Worm (Caenorhabditis elegans): ENCODE results near the gene C15F1.5.
A peak's percentile ranks its signal among the peaks of the same experiment; 100 is the strongest.

Gene C15F1.5

DNA sequence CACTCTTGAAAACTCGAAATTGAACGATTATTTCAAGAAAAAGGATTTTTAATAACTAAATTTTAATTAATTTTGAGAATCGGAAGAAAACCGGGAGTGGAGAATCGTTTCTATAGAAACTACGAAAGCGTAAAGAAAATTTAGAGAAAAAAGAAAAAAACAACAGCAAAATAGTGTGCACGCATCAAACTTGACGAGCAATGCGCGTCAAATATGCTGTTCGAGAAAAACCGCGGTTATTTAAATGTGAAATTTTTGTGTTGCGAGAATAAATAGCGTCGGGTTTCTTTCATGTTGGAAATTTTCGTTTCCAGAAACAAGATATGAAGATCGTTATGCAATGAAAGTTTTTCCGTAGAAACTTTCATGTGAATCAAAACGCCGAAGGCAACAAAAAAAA is 3.6 kb upstream of the C15F1.5 start (continued):
- TF ChIP-seq lin-38 (GFP tag; IDR thresholded peaks at IDR 0.05): peak; percentile 52
- no peak for TF ChIP-seq nhr-25 (tag; optimal IDR thresholded peaks at IDR 0.05; ENCODE audit: borderline replicate concordance, insufficient read depth)
- TF ChIP-seq cey-2 (tag; optimal IDR thresholded peaks at IDR 0.05; ENCODE audit: borderline replicate concordance, insufficient read depth): no peak
- TF ChIP-seq nhr-102 (tag; optimal IDR thresholded peaks at IDR 0.05): no peak
- TF ChIP-seq lir-3 (tag; optimal IDR thresholded peaks at IDR 0.05): no peak
- no peak for TF ChIP-seq ceh-20 (GFP tag; IDR thresholded peaks at IDR 0.05)
- peak; percentile 57 for TF ChIP-seq hlh-30 (tag; optimal IDR thresholded peaks at IDR 0.05; ENCODE audit: insufficient read depth)
- no peak for TF ChIP-seq egl-43 (GFP tag; IDR thresholded peaks at IDR 0.05)
- no peak for TF ChIP-seq madf-5 (GFP tag; IDR thresholded peaks at IDR 0.05)
- no peak for TF ChIP-seq nhr-6 (tag; optimal IDR thresholded peaks at IDR 0.05)
- TF ChIP-seq vab-7 (GFP tag; IDR thresholded peaks at IDR 0.05): no peak
- no peak for TF ChIP-seq ztf-11 (tag; optimal IDR thresholded peaks at IDR 0.05)
- TF ChIP-seq ZK546.5 (tag; optimal IDR thresholded peaks at IDR 0.05): no peak
- TF ChIP-seq duxl-1 (tag; optimal IDR thresholded peaks at IDR 0.05; ENCODE audit: poor library complexity): no peak
- TF ChIP-seq ctbp-1 (GFP tag; IDR thresholded peaks at IDR 0.05): no peak
- peak in 1 of 2 experiments; percentile 76 for TF ChIP-seq lsy-2 (tag; optimal IDR thresholded peaks at IDR 0.05)
- no peak for TF ChIP-seq tra-1 (GFP tag; IDR thresholded peaks at IDR 0.05)
- TF ChIP-seq aha-1 (tag): no peak
- TF ChIP-seq mes-2 (tag; optimal IDR thresholded peaks at IDR 0.05; ENCODE audit: poor library complexity, severe bottlenecking): peak; percentile 74
- no peak for TF ChIP-seq R02D3.7 (tag; optimal IDR thresholded peaks at IDR 0.05)

ce11 chrII:6973501-6973900 is 3.1 kb upstream of the C15F1.5 start, which contains the start of gene sod-1:
TSS of gene sod-1 (minus strand) at chrII:6973887.
- peak; percentile 2 for TF ChIP-seq ama-1 (optimal IDR thresholded peaks at IDR 0.05)
- no peak for TF ChIP-seq ceh-20 (GFP tag; IDR thresholded peaks at IDR 0.05)
- TF ChIP-seq mes-2 (tag; optimal IDR thresholded peaks at IDR 0.05; ENCODE audit: poor library complexity, severe bottlenecking): peak; percentile 2
- no peak for TF ChIP-seq ces-1 (GFP tag; optimal IDR thresholded peaks at IDR 0.05)
- TF ChIP-seq daf-16 (GFP tag; optimal IDR thresholded peaks at IDR 0.05): no peak
- peak; percentile 88 for TF ChIP-seq daf-16 (tag; optimal IDR thresholded peaks at IDR 0.05)
- peak in 1 of 2 experiments; percentile 13 for TF ChIP-seq unc-62 (GFP tag; optimal IDR thresholded peaks at IDR 0.05 in 1 of 2)
- no peak for TF ChIP-seq unc-62 (tag; optimal IDR thresholded peaks at IDR 0.05)
- TF ChIP-seq set-16 (GFP tag; IDR thresholded peaks at IDR 0.05): no peak
- TF ChIP-seq hmg-1.1 (GFP tag; IDR thresholded peaks at IDR 0.05): no peak
- TF ChIP-seq hlh-11 (tag; optimal IDR thresholded peaks at IDR 0.05): peak; percentile 20
- peak; percentile 97 for TF ChIP-seq nhr-28 (tag; optimal IDR thresholded peaks at IDR 0.05)

DNA sequence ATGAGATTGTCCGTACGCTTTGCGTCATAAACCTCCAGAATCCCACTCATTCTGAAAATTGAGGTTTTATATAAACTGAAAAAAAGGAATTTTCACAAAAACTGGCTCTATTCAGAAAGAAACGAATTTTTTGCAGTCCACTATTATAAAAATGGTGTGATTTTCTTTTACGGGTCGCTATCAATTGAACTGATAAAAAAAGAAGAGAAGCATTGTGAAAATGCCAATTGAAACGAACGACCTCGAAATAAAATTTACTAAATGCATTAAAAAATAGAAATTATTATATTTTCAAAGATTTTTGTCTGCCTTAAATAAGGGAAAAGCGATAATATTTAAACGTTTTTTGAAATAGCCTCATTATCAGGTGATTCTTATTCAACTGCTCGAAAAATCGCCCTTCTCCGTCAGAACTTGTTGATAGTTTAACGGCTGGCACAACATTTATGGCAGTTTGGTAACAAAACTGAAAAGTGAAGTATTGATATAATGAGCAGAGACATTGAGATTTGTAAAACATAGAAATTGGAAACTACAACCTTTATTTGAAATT is 1.8 kb upstream of the C15F1.5 start, which contains the start of gene art-1:
Gene art-1 (minus strand): TSS at position 51 of the 553 bp plus-strand sequence.
- TF ChIP-seq nhr-76 (tag; optimal IDR thresholded peaks at IDR 0.05): no peak
- TF ChIP-seq zip-2 (tag; optimal IDR thresholded peaks at IDR 0.05): no peak
- 0 out of 2 replicates have a peak, but pooled peaks have one; percentile 7 for TF ChIP-seq hmg-1.1 (GFP tag; IDR thresholded peaks at IDR 0.05)
- 0 out of 2 replicates have a peak, but pooled peaks have one; percentile 45 for TF ChIP-seq php-3 (GFP tag; IDR thresholded peaks at IDR 0.05)
- TF ChIP-seq aha-1 (tag): peak; percentile 49
- TF ChIP-seq dve-1 (tag; optimal IDR thresholded peaks at IDR 0.05; ENCODE audit: insufficient read depth): peak; percentile 52
- no peak for TF ChIP-seq F44E2.7 (GFP tag; IDR thresholded peaks at IDR 0.05)
- TF ChIP-seq T26A8.4 (GFP tag; IDR thresholded peaks at IDR 0.05): no peak
- TF ChIP-seq lsy-2 (tag; optimal IDR thresholded peaks at IDR 0.05): peak in 1 of 2 experiments; percentile 32
- TF ChIP-seq T20F7.1 (GFP tag; optimal IDR thresholded peaks at IDR 0.05): peak; percentile 74
- TF ChIP-seq F49E8.2 (tag; optimal IDR thresholded peaks at IDR 0.05; ENCODE audit: borderline replicate concordance): no peak
- TF ChIP-seq ama-1 (optimal IDR thresholded peaks at IDR 0.05): peak; percentile 28
- TF ChIP-seq daf-16 (GFP tag; optimal IDR thresholded peaks at IDR 0.05): no peak
- TF ChIP-seq daf-16 (tag; optimal IDR thresholded peaks at IDR 0.05): peak; percentile 45
- no peak for TF ChIP-seq nhr-6 (tag; optimal IDR thresholded peaks at IDR 0.05)
- no peak for TF ChIP-seq lin-29 (GFP tag; IDR thresholded peaks at IDR 0.05)
